Fruit fly (Drosophila melanogaster): ENCODE results near the gene Strump.
A peak's percentile ranks its signal among the peaks of the same experiment; 100 is the strongest.

Strump gene

dm6 chr3L:16164150-16165039 lies 42.6 kb downstream of the Strump start, which contains the start of gene CG5151:
TSS of gene CG5151 (minus strand) at chr3L:16164701.
- peak; percentile 30 to 41 for TF ChIP-seq CTCF (optimal IDR thresholded peaks at IDR 0.05)
- TF ChIP-seq CG8478 (optimal IDR thresholded peaks at IDR 0.05): no peak

dm6 chr3L:16165356-16166168 lies 43.8 kb downstream of the Strump start:
- TF ChIP-seq CTCF (optimal IDR thresholded peaks at IDR 0.05) (no peak), CG8478 (optimal IDR thresholded peaks at IDR 0.05) (no peak)

- TF ChIP-seq CG8478 (optimal IDR thresholded peaks at IDR 0.05) (no peak), CTCF (optimal IDR thresholded peaks at IDR 0.05) (no peak)
Measured at dm6 chr3L:16166217-16166997, 44.6 kb downstream of the Strump start.

- no peak for TF ChIP-seq CTCF (optimal IDR thresholded peaks at IDR 0.05)
- no peak for TF ChIP-seq CG8478 (optimal IDR thresholded peaks at IDR 0.05)
Measured at dm6 chr3L:16166998-16167344, 45.2 kb downstream of the Strump start.

- no peak for TF ChIP-seq CG8478 (optimal IDR thresholded peaks at IDR 0.05)
- TF ChIP-seq CTCF (optimal IDR thresholded peaks at IDR 0.05): no peak
Measured at dm6 chr3L:16167723-16168386, 46.1 kb downstream of the Strump start.

- TF ChIP-seq CTCF (optimal IDR thresholded peaks at IDR 0.05) (no peak), CG8478 (optimal IDR thresholded peaks at IDR 0.05) (no peak)
Measured at dm6 chr3L:16168503-16169189, 46.8 kb downstream of the Strump start.

dm6 chr3L:16170006-16170405 lies 48.2 kb downstream of the Strump start, which contains the start of gene CG33796:
TSS of gene CG33796 (minus strand) at chr3L:16170106.
- no peak for TF ChIP-seq CTCF (optimal IDR thresholded peaks at IDR 0.05)
- TF ChIP-seq CG8478 (optimal IDR thresholded peaks at IDR 0.05): no peak

dm6 chr3L:16171280-16171679 lies 49.5 kb downstream of the Strump start, which contains the start of gene CG33795:
TSS of gene CG33795 (minus strand) at chr3L:16171380.
- TF ChIP-seq CTCF (optimal IDR thresholded peaks at IDR 0.05): no peak
- TF ChIP-seq CG8478 (optimal IDR thresholded peaks at IDR 0.05): no peak

dm6 chr3L:16172381-16172780 lies 50.6 kb downstream of the Strump start:
- TF ChIP-seq CG8478 (optimal IDR thresholded peaks at IDR 0.05): no peak
- TF ChIP-seq CTCF (optimal IDR thresholded peaks at IDR 0.05): no peak

- TF ChIP-seq CTCF (optimal IDR thresholded peaks at IDR 0.05): no peak
- TF ChIP-seq CG8478 (optimal IDR thresholded peaks at IDR 0.05): no peak
Measured at dm6 chr3L:16172809-16173276, 51.0 kb downstream of the Strump start.

- TF ChIP-seq CG8478 (optimal IDR thresholded peaks at IDR 0.05): no peak
- no peak for TF ChIP-seq CTCF (optimal IDR thresholded peaks at IDR 0.05)
Measured at dm6 chr3L:16173818-16174601, 52.2 kb downstream of the Strump start.

- TF ChIP-seq CG8478 (optimal IDR thresholded peaks at IDR 0.05): no peak
- no peak for TF ChIP-seq CTCF (optimal IDR thresholded peaks at IDR 0.05)
Measured at dm6 chr3L:16174778-16175177, 53.0 kb downstream of the Strump start.

Measured in S2 (cell line).